Worm (Caenorhabditis elegans): Measurements from ENCODE around the gene clpr-2.

DNA sequence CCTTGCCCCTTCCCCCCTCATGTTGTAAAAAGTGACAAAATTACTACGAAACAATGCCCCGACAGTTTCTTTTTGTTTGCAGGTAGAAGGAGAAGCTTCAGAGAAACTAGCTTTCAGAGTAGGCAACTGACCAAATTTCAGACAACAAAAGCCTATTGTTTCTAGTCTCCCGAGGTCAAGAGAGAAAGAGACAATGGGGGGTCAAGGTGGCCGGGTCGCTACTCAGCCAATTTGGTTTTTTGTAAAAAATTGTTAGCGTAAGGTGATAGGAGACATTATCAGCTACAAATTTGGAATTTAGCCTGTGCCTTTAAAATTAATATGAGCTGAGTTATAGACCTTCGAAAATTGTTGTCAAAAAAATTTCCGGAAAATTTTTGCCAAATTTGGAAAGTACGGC, 23.8 kb upstream of the clpr-2 start:
- TF ChIP-seq nhr-77 (tag; optimal IDR thresholded peaks at IDR 0.05) = no peak
- no peak for TF ChIP-seq nhr-11 (tag; optimal IDR thresholded peaks at IDR 0.05)
- TF ChIP-seq ztf-11 (tag; optimal IDR thresholded peaks at IDR 0.05) = no peak
- TF ChIP-seq lin-13 (GFP tag; optimal IDR thresholded peaks at IDR 0.05) = no peak
- no peak for TF ChIP-seq snpc-4 (tag; optimal IDR thresholded peaks at IDR 0.05)
- no peak for TF ChIP-seq elt-1 (tag; optimal IDR thresholded peaks at IDR 0.05)
